Fruit fly (Drosophila melanogaster) whole organism, embryonic: ENCODE data around the gene Ctns.

ENCODE experiments used
- Adf1 ChIP-seq: fragments of 200-800 bp; sonication (Bioruptor generic); IDR thresholded peaks from 2 replicates; pipeline ENCODE4 v1.3.6; 2022; ENCODE audit warnings: missing biosample characterization, missing genetic modification characterization
- CG1024 ChIP-seq: fragments of 200-800 bp; sonication (Bioruptor generic); IDR thresholded peaks from 2 replicates; pipeline ENCODE4 v1.3.6; 2022; ENCODE audit warnings: missing biosample characterization, missing genetic modification characterization
- CG10366 ChIP-seq: fragments of 200-800 bp; sonication (Bioruptor generic); IDR thresholded peaks from 2 replicates; pipeline ENCODE4 v1.3.6; 2022; ENCODE audit warnings: missing biosample characterization, missing genetic modification characterization
- CG11560 ChIP-seq: fragments of 200-800 bp; sonication (Bioruptor generic); IDR thresholded peaks from 3 replicates; pipeline ENCODE4 v1.3.6; 2022; ENCODE audit warnings: missing biosample characterization, missing genetic modification characterization
- CG11723 ChIP-seq: fragments of 200-800 bp; sonication (Bioruptor generic); optimal IDR thresholded peaks from 2 replicates; lab custom pipeline; 2017; ENCODE audit warnings: missing biosample characterization, mild to moderate bottlenecking, missing genetic modification characterization
- CG12219 ChIP-seq: fragments of 200-800 bp; sonication (Bioruptor generic); optimal IDR thresholded peaks from 3 replicates; lab custom pipeline; 2018; ENCODE audit warnings: missing biosample characterization, mild to moderate bottlenecking, missing genetic modification characterization
- CG12744 ChIP-seq: fragments of 200-800 bp; sonication (Bioruptor generic); optimal IDR thresholded peaks from 2 replicates; lab custom pipeline; 2016; ENCODE audit warnings: missing biosample characterization, missing genetic modification characterization
- CG13287 ChIP-seq: fragments of 200-800 bp; sonication (Bioruptor generic); IDR thresholded peaks from 2 replicates; pipeline ENCODE4 v1.3.6; 2022; ENCODE audit warnings: missing biosample characterization, missing genetic modification characterization; ENCODE audit not compliant: partially characterized antibody
- CG14014 ChIP-seq: fragments of 200-800 bp; sonication (Bioruptor generic); IDR thresholded peaks from 2 replicates; pipeline ENCODE4 v1.3.6; 2022; ENCODE audit warnings: missing biosample characterization, missing genetic modification characterization
- CG15073 ChIP-seq: fragments of 200-800 bp; sonication (Bioruptor generic); optimal IDR thresholded peaks from 2 replicates; lab custom pipeline; 2016; ENCODE audit warnings: missing biosample characterization, missing genetic modification characterization
- CG17568 ChIP-seq: fragments of 200-800 bp; sonication (Bioruptor generic); optimal IDR thresholded peaks from 2 replicates; lab custom pipeline; 2018; ENCODE audit warnings: missing biosample characterization, mild to moderate bottlenecking, missing genetic modification characterization, moderate library complexity
- CG18599 ChIP-seq: fragments of 200-800 bp; sonication (Bioruptor generic); optimal IDR thresholded peaks from 3 replicates; lab custom pipeline; 2017; ENCODE audit warnings: missing biosample characterization, missing genetic modification characterization, mild to moderate bottlenecking, moderate library complexity, missing genetic modification reagents
- CG32772 ChIP-seq: fragments of 200-800 bp; sonication (Bioruptor generic); IDR thresholded peaks from 2 replicates; pipeline ENCODE4 v1.3.6; 2022; ENCODE audit warnings: missing biosample characterization, missing genetic modification characterization
- CG3995 ChIP-seq: fragments of 200-800 bp; sonication (Bioruptor generic); optimal IDR thresholded peaks from 3 replicates; lab custom pipeline; 2016; ENCODE audit warnings: missing biosample characterization, missing genetic modification characterization
- CG4282 ChIP-seq: fragments of 200-800 bp; sonication (Bioruptor generic); optimal IDR thresholded peaks from 2 replicates; lab custom pipeline; 2016; ENCODE audit warnings: missing biosample characterization, missing genetic modification characterization
- CG4360 ChIP-seq: fragments of 200-800 bp; sonication (Bioruptor generic); IDR thresholded peaks from 2 replicates; pipeline ENCODE4 v1.3.6; 2022; ENCODE audit warnings: missing biosample characterization, missing genetic modification characterization
- CG5180 ChIP-seq: fragments of 200-800 bp; sonication (Bioruptor generic); optimal IDR thresholded peaks from 3 replicates; lab custom pipeline; 2017; ENCODE audit warnings: missing biosample characterization, missing genetic modification characterization, mild to moderate bottlenecking, moderate library complexity, missing genetic modification reagents
- CG6654 ChIP-seq: fragments of 200-800 bp; sonication (Bioruptor generic); optimal IDR thresholded peaks from 2 replicates; lab custom pipeline; 2017; ENCODE audit warnings: missing biosample characterization, mild to moderate bottlenecking, missing genetic modification characterization
- CG7745 ChIP-seq: fragments of 200-800 bp; sonication (Bioruptor generic); optimal IDR thresholded peaks from 2 replicates; lab custom pipeline; 2018; ENCODE audit warnings: missing biosample characterization, mild to moderate bottlenecking, missing genetic modification characterization, moderate library complexity
- CG7963 ChIP-seq: fragments of 200-800 bp; sonication (Bioruptor generic); IDR thresholded peaks from 3 replicates; pipeline ENCODE4 v1.3.6; 2022; ENCODE audit warnings: missing biosample characterization, missing genetic modification characterization; ENCODE audit not compliant: partially characterized antibody
- CrebB ChIP-seq: fragments of 200-800 bp; sonication (Bioruptor generic); optimal IDR thresholded peaks from 3 replicates; lab custom pipeline; 2018; ENCODE audit warnings: missing biosample characterization, mild to moderate bottlenecking, missing genetic modification characterization
- Dfd ChIP-seq, 2 experiments: fragments of >200 bp; optimal IDR thresholded peaks; 2 replicates each; lab custom pipeline; 2017; ENCODE audit warnings: missing biosample characterization in 2 of 2, missing genetic modification characterization in 2 of 2
- Dll ChIP-seq: fragments of 200-800 bp; sonication (Bioruptor generic); IDR thresholded peaks from 4 replicates; pipeline ENCODE4 v1.3.6; 2022; ENCODE audit warnings: missing biosample characterization, missing genetic modification characterization; ENCODE audit not compliant: partially characterized antibody
- Doc2 ChIP-seq: fragments of 200-800 bp; sonication (Bioruptor generic); IDR thresholded peaks from 2 replicates; pipeline ENCODE4 v1.3.6; 2022; ENCODE audit warnings: missing biosample characterization, missing genetic modification characterization
- Dp ChIP-seq: fragments of 200-800 bp; sonication (Bioruptor generic); optimal IDR thresholded peaks from 2 replicates; lab custom pipeline; 2018; ENCODE audit warnings: missing biosample characterization, mild to moderate bottlenecking, missing genetic modification characterization, moderate library complexity
- Ets65A ChIP-seq: fragments of 200-800 bp; sonication (Bioruptor generic); peaks from one replicate; lab custom pipeline; 2016; ENCODE audit warnings: missing biosample characterization, missing genetic modification characterization
- HHEX ChIP-seq: fragments of 200-800 bp; sonication (Bioruptor generic); optimal IDR thresholded peaks from 3 replicates; lab custom pipeline; 2017; ENCODE audit warnings: missing biosample characterization, mild to moderate bottlenecking, missing genetic modification characterization, missing genetic modification reagents
- Hr3 ChIP-seq: fragments of 200-800 bp; sonication (Bioruptor generic); optimal IDR thresholded peaks from 3 replicates; lab custom pipeline; 2016; ENCODE audit warnings: missing biosample characterization, missing genetic modification characterization
- MTF-1 ChIP-seq: fragments of 200-800 bp; sonication (Bioruptor generic); optimal IDR thresholded peaks from 2 replicates; lab custom pipeline; 2018; ENCODE audit warnings: missing biosample characterization, mild to moderate bottlenecking, missing genetic modification characterization, borderline replicate concordance
- Mes4 ChIP-seq: fragments of 200-800 bp; sonication (Bioruptor generic); optimal IDR thresholded peaks from 2 replicates; lab custom pipeline; 2016; ENCODE audit warnings: missing biosample characterization, missing genetic modification characterization
- Scr ChIP-seq: fragments of 200-800 bp; sonication (Bioruptor generic); IDR thresholded peaks from 2 replicates; pipeline ENCODE4 v1.3.6; 2022; ENCODE audit warnings: missing biosample characterization, missing genetic modification characterization; ENCODE audit not compliant: partially characterized antibody
- Six4 ChIP-seq: fragments of 200-800 bp; sonication (Bioruptor generic); optimal IDR thresholded peaks from 2 replicates; lab custom pipeline; 2016; ENCODE audit warnings: missing biosample characterization, missing genetic modification characterization
- ab ChIP-seq: fragments of 200-800 bp; sonication (Bioruptor generic); optimal IDR thresholded peaks from 2 replicates; lab custom pipeline; 2016; ENCODE audit warnings: missing biosample characterization, missing genetic modification characterization
- bab2 ChIP-seq: fragments of 200-800 bp; sonication (Bioruptor generic); optimal IDR thresholded peaks from 2 replicates; lab custom pipeline; 2016; ENCODE audit warnings: missing biosample characterization, missing genetic modification characterization
- cg ChIP-seq: fragments of 200-800 bp; sonication (Bioruptor generic); optimal IDR thresholded peaks from 3 replicates; lab custom pipeline; 2019; ENCODE audit warnings: missing biosample characterization, mild to moderate bottlenecking, missing genetic modification characterization, moderate library complexity
- fru ChIP-seq: fragments of >200 bp; optimal IDR thresholded peaks from 2 replicates; lab custom pipeline; 2017
- jigr1 ChIP-seq: fragments of 200-800 bp; sonication (Bioruptor generic); IDR thresholded peaks from 3 replicates; pipeline ENCODE4 v1.3.6; 2022; ENCODE audit warnings: missing biosample characterization, missing genetic modification characterization
- mam ChIP-seq: fragments of 200-800 bp; sonication (Bioruptor generic); optimal IDR thresholded peaks from 3 replicates; lab custom pipeline; 2016; ENCODE audit warnings: missing biosample characterization, missing genetic modification characterization
- nerfin-2 ChIP-seq: fragments of 200-800 bp; sonication (Bioruptor generic); IDR thresholded peaks from 2 replicates; pipeline ENCODE4 v1.3.6; 2022; ENCODE audit warnings: missing biosample characterization, missing genetic modification characterization; ENCODE audit not compliant: partially characterized antibody
- pan ChIP-seq, 4 experiments: fragments of >200 bp in 3 of 4; fragments of 200-800 bp in 1 of 4; sonication (Bioruptor generic) in 1 of 4; optimal IDR thresholded peaks in 3 of 4; IDR thresholded peaks in 1 of 4; 2 replicates each; pipeline versions ENCODE4 v1.3.6 to Lab custom; 2017 to 2022; ENCODE audit warnings: missing biosample characterization in 2 of 4, missing genetic modification characterization in 2 of 4, mixed read lengths in 1 of 4
- sens ChIP-seq: fragments of 200-800 bp; sonication (Bioruptor generic); peaks from one replicate; lab custom pipeline; 2016; ENCODE audit warnings: missing biosample characterization, missing genetic modification characterization
- sens-2 ChIP-seq: fragments of 200-800 bp; sonication (Bioruptor generic); IDR thresholded peaks from 2 replicates; pipeline ENCODE4 v1.3.6; 2022; ENCODE audit warnings: missing biosample characterization, missing genetic modification characterization
- sim ChIP-seq: fragments of 200-800 bp; sonication (Bioruptor generic); IDR thresholded peaks from 2 replicates; pipeline ENCODE4 v1.3.6; 2022; ENCODE audit warnings: missing biosample characterization, missing genetic modification characterization
- ssp ChIP-seq: fragments of 200-800 bp; sonication (Bioruptor generic); IDR thresholded peaks from 2 replicates; pipeline ENCODE4 v1.3.6; 2022; ENCODE audit warnings: missing biosample characterization, missing genetic modification characterization
- stc ChIP-seq: fragments of 200-800 bp; sonication (Bioruptor generic); IDR thresholded peaks from 2 replicates; pipeline ENCODE4 v1.3.6; 2022; ENCODE audit warnings: missing biosample characterization, missing genetic modification characterization
- tna ChIP-seq: fragments of 200-800 bp; sonication (Bioruptor generic); IDR thresholded peaks from 2 replicates; pipeline ENCODE4 v1.3.6; 2022; ENCODE audit warnings: missing biosample characterization, missing genetic modification characterization; ENCODE audit not compliant: partially characterized antibody
- unpg ChIP-seq: fragments of 200-800 bp; sonication (Bioruptor generic); optimal IDR thresholded peaks from 3 replicates; lab custom pipeline; 2018; ENCODE audit warnings: missing biosample characterization, mild to moderate bottlenecking, missing genetic modification characterization, moderate library complexity
- zen ChIP-seq: fragments of 200-800 bp; sonication (Bioruptor generic); optimal IDR thresholded peaks from 3 replicates; lab custom pipeline; 2018; ENCODE audit warnings: missing biosample characterization, mild to moderate bottlenecking, missing genetic modification characterization, moderate library complexity
- zfh2 ChIP-seq: fragments of 200-800 bp; sonication (Bioruptor generic); optimal IDR thresholded peaks from 2 replicates; lab custom pipeline; 2016; ENCODE audit warnings: missing biosample characterization, missing genetic modification characterization

Ctns gene

DNA sequence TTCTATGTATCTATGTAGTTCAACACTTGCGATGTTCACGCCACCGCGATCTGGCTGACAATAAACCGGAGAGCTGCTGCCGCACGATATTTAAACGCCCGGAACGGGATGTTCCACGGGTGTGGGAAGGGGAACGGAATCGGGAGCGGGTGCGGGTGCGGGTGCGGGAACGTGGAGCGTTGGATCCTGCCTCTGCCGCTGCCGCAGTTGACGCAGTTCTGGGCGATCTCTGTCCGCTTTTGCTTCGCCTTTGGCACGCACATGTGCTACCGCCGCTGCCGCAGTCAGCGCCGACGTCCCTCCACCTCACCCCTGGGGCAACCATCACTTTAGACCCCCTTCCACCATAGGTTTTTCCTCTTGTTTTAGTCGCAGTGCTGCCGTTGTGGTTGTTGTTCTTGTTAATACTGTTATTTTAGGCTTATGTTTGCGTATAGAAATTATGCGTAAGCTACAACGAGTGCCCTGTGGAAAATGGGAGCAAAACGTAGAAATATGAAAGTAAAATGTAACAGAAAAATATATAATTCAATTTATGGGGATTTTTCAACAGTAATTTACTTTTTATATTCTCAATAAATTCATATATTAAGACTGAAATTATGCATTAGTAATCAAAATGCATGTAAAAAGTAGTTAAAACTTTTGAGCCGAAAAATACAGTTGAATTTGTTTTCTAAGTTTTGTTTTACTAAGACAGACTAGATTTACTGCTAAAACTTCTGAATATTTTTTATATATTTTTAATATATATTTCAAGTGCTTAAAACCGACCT is 31.9 kb downstream of the Ctns start, which contains the start of gene lmd (continued):
- TF ChIP-seq CG7745 (tag; lab: Kevin White, UChicago) (no peak), unpg (GFP tag; lab: Kevin White, UChicago) (no peak), CG5180 (no peak), CG12744 (GFP tag; lab: Kevin White, UChicago) (no peak), Ets65A (GFP tag; lab: Kevin White, UChicago) (peak; percentile 54), mam (GFP tag; lab: Kevin White, UChicago) (no peak), CG4282 (no peak), fru (lab: Kevin White, UChicago) (no peak), sens-2 (no peak), CG3995 (GFP tag; lab: Kevin White, UChicago) (no peak), CG4360 (GFP tag; lab: Robert Waterston, UW) (peak; percentile 77), Adf1 (GFP tag; lab: Robert Waterston, UW) (peak; percentile 79), Dp (no peak), CG32772 (GFP tag; lab: Robert Waterston, UW) (0 out of 2 replicates have a peak, but pooled peaks have one; percentile 10), CG14014 (no peak), sim (GFP tag; lab: Robert Waterston, UW) (no peak), CG17568 (no peak)

dm6 chr3R:23013482-23013881 is 45.3 kb downstream of the Ctns start:
- no peak for TF ChIP-seq CG1024 (GFP tag; lab: Robert Waterston, UW)
- no peak for TF ChIP-seq Scr (GFP tag; lab: Robert Waterston, UW)
- TF ChIP-seq CG7963 (GFP tag; lab: Robert Waterston, UW), result no peak
- TF ChIP-seq CG11723, result no peak
- no peak for TF ChIP-seq Doc2 (GFP tag; lab: Robert Waterston, UW)
- TF ChIP-seq sens (GFP tag; lab: Kevin White, UChicago), result peak; percentile 72
- TF ChIP-seq jigr1 (GFP tag; lab: Robert Waterston, UW), result no peak
- no peak for TF ChIP-seq ab (GFP tag; lab: Kevin White, UChicago)
- TF ChIP-seq Dll (GFP tag; lab: Robert Waterston, UW), result no peak
- no peak for TF ChIP-seq nerfin-2 (GFP tag; lab: Robert Waterston, UW)
- TF ChIP-seq CG13287 (GFP tag; lab: Robert Waterston, UW), result peak; percentile 17; the same call in 1 of the 2 replicates
- TF ChIP-seq zen (tag; lab: Kevin White, UChicago), result no peak
- no peak for TF ChIP-seq tna (GFP tag; lab: Robert Waterston, UW)
- TF ChIP-seq Mes4, result no peak
- TF ChIP-seq CG11560, result no peak
- no peak for TF ChIP-seq ssp
- TF ChIP-seq Hr3 (GFP tag; lab: Kevin White, UChicago), result no peak
- no peak for TF ChIP-seq CG18599 (GFP tag; lab: Kevin White, UChicago)
- no peak for TF ChIP-seq CG6654 (GFP tag; lab: Kevin White, UChicago)
- TF ChIP-seq Six4 (GFP tag; lab: Kevin White, UChicago), result no peak
- TF ChIP-seq CrebB (tag; lab: Kevin White, UChicago), result peak; percentile 1
- TF ChIP-seq stc (GFP tag; lab: Robert Waterston, UW), result no peak
- peak in 1 of 2 experiments; percentile 4 for TF ChIP-seq Dfd (GFP tag; optimal IDR thresholded peaks at IDR 0.05; lab: Kevin White, UChicago)
- no peak for TF ChIP-seq bab2 (GFP tag; lab: Kevin White, UChicago)
- TF ChIP-seq MTF-1 (GFP tag; lab: Kevin White, UChicago), result peak; percentile 4
- no peak for TF ChIP-seq CG15073 (GFP tag; lab: Kevin White, UChicago)
- no peak for TF ChIP-seq cg (GFP tag; lab: Kevin White, UChicago)
- TF ChIP-seq CG10366, result no peak
- no peak for TF ChIP-seq sim (GFP tag; lab: Robert Waterston, UW)
- TF ChIP-seq pan (optimal IDR thresholded peaks at IDR 0.05; lab: Kevin White, UChicago), result no peak
- no peak for TF ChIP-seq pan (GFP tag; optimal IDR thresholded peaks at IDR 0.05 in 1 of 2, IDR thresholded peaks at IDR 0.05 in 1 of 2)
- TF ChIP-seq zfh2 (GFP tag; lab: Kevin White, UChicago), result no peak
- no peak for TF ChIP-seq HHEX (GFP tag; lab: Kevin White, UChicago)
- TF ChIP-seq CG12219, result no peak
